Worm (Caenorhabditis elegans): ENCODE results near the gene ZK6.8.

The ZK6.8 gene

ce11 chrV:422133-422532 lies 40.4 kb downstream of the ZK6.8 start, which contains the start of gene dod-20:
Gene dod-20 (plus strand): TSS chrV:422433.
- no peak for TF ChIP-seq hmg-11 (tag; optimal IDR thresholded peaks at IDR 0.05)
- TF ChIP-seq elt-2 (tag; optimal IDR thresholded peaks at IDR 0.05), result peak; percentile 61

ce11 chrV:424140-424539 lies 42.4 kb downstream of the ZK6.8 start, which contains the start of gene B0554.5:
Gene B0554.5 (plus strand): TSS chrV:424440.
- TF ChIP-seq aly-2 (tag; optimal IDR thresholded peaks at IDR 0.05), result no peak
- TF ChIP-seq mml-1 (tag; optimal IDR thresholded peaks at IDR 0.05), result no peak
- no peak for TF ChIP-seq nhr-77 (tag; optimal IDR thresholded peaks at IDR 0.05)

- TF ChIP-seq tbx-2 (tag; optimal IDR thresholded peaks at IDR 0.05) (no peak), ZK546.5 (tag; optimal IDR thresholded peaks at IDR 0.05) (no peak), unc-39 (tag; optimal IDR thresholded peaks at IDR 0.05) (no peak), pqm-1 (tag; optimal IDR thresholded peaks at IDR 0.05) (no peak), mdl-1 (tag; optimal IDR thresholded peaks at IDR 0.05) (no peak), snpc-4 (tag; optimal IDR thresholded peaks at IDR 0.05) (no peak), ama-1 (optimal IDR thresholded peaks at IDR 0.05) (no peak), ztf-4 (tag; optimal IDR thresholded peaks at IDR 0.05) (no peak), unc-62 (GFP tag; optimal IDR thresholded peaks at IDR 0.05) (no peak), ztf-11 (tag; optimal IDR thresholded peaks at IDR 0.05) (no peak), R02D3.7 (tag; optimal IDR thresholded peaks at IDR 0.05) (no peak), lsy-12 (tag; optimal IDR thresholded peaks at IDR 0.05) (no peak), nhr-25 (tag; optimal IDR thresholded peaks at IDR 0.05) (no peak), hmg-11 (tag; optimal IDR thresholded peaks at IDR 0.05) (no peak), pha-4 (tag; optimal IDR thresholded peaks at IDR 0.05) (no peak), ceh-28 (tag; optimal IDR thresholded peaks at IDR 0.05) (no peak)
Measured at ce11 chrV:428844-429243, 47.1 kb downstream of the ZK6.8 start, which contains the start of gene B0554.4. Gene B0554.4 (plus strand): TSS chrV:429144.

ce11 chrV:432991-433390 lies 51.3 kb downstream of the ZK6.8 start:
- TF ChIP-seq nhr-12 (tag; optimal IDR thresholded peaks at IDR 0.05) (no peak), ceh-82 (tag; optimal IDR thresholded peaks at IDR 0.05) (no peak), elt-1 (tag; optimal IDR thresholded peaks at IDR 0.05) (no peak), egl-5 (tag; optimal IDR thresholded peaks at IDR 0.05) (no peak), nhr-23 (tag; optimal IDR thresholded peaks at IDR 0.05) (no peak), sea-2 (GFP tag; optimal IDR thresholded peaks at IDR 0.05) (no peak), nhr-76 (tag; optimal IDR thresholded peaks at IDR 0.05) (no peak), mml-1 (tag; optimal IDR thresholded peaks at IDR 0.05) (no peak), daf-12 (tag; optimal IDR thresholded peaks at IDR 0.05) (no peak), snpc-4 (tag; optimal IDR thresholded peaks at IDR 0.05) (no peak), ztf-4 (tag; optimal IDR thresholded peaks at IDR 0.05) (no peak), eor-1 (tag; optimal IDR thresholded peaks at IDR 0.05) (no peak), ceh-16 (tag; optimal IDR thresholded peaks at IDR 0.05) (no peak), lin-15B (tag; optimal IDR thresholded peaks at IDR 0.05) (no peak), elt-2 (tag; optimal IDR thresholded peaks at IDR 0.05) (no peak), zag-1 (tag; optimal IDR thresholded peaks at IDR 0.05) (no peak), mdl-1 (tag; optimal IDR thresholded peaks at IDR 0.05) (no peak), elt-3 (tag; optimal IDR thresholded peaks at IDR 0.05) (no peak), lin-39 (tag; optimal IDR thresholded peaks at IDR 0.05) (no peak), fkh-10 (GFP tag; optimal IDR thresholded peaks at IDR 0.05) (no peak)

- TF ChIP-seq lin-39 (tag; optimal IDR thresholded peaks at IDR 0.05) (no peak), hmg-11 (tag; optimal IDR thresholded peaks at IDR 0.05) (no peak), egl-5 (tag; optimal IDR thresholded peaks at IDR 0.05) (no peak), lin-15B (tag; optimal IDR thresholded peaks at IDR 0.05) (no peak)
Measured at ce11 chrV:433898-434297, 52.2 kb downstream of the ZK6.8 start, which contains the start of gene B0554.2. Gene B0554.2 (plus strand): TSS chrV:434198.

Data from whole organism, L3 larva.